Worm (Caenorhabditis elegans) whole organism, mixed stage, embryonic: ENCODE data around the gene nspc-4.
"Not testable (repeated sequence)": the region's sequence is repeated elsewhere in the genome, so short reads cannot be mapped to it uniquely, and the experiment has no call there.

Experiments
- bed-3 ChIP-seq: fragments of 200-800 bp; sonication (Bioruptor generic); optimal IDR thresholded peaks from 3 replicates; lab custom pipeline; 2018; ENCODE audit warnings: mild to moderate bottlenecking, missing genetic modification characterization, moderate library complexity, missing compliant biosample characterization
- blmp-1 ChIP-seq: fragments of 150-350 bp; optimal IDR thresholded peaks from 2 replicates; lab custom pipeline; 2014; ENCODE audit warnings: missing biosample characterization, missing genetic modification characterization
- ceh-43 ChIP-seq: fragments of 200-800 bp; sonication (Bioruptor generic); optimal IDR thresholded peaks from 2 replicates; lab custom pipeline; 2018; ENCODE audit warnings: mild to moderate bottlenecking, missing genetic modification characterization, moderate library complexity, missing compliant biosample characterization
- ceh-83 ChIP-seq: fragments of 200-800 bp; sonication (Bioruptor generic); optimal IDR thresholded peaks from 2 replicates; lab custom pipeline; 2018; ENCODE audit warnings: mild to moderate bottlenecking, missing genetic modification characterization, missing compliant biosample characterization
- ces-1 ChIP-seq: fragments of 150-350 bp; optimal IDR thresholded peaks from 2 replicates; lab custom pipeline; 2014; ENCODE audit warnings: missing biosample characterization, missing genetic modification reagents, missing genetic modification characterization
- cnd-1 ChIP-seq: fragments of 200-800 bp; sonication (Bioruptor generic); optimal IDR thresholded peaks from 2 replicates; lab custom pipeline; 2018; ENCODE audit warnings: mild to moderate bottlenecking, missing genetic modification characterization, missing compliant biosample characterization
- drap-1 ChIP-seq: fragments of 200-800 bp; sonication (Bioruptor generic); optimal IDR thresholded peaks from 3 replicates; lab custom pipeline; 2018; ENCODE audit warnings: mild to moderate bottlenecking, missing genetic modification characterization, missing compliant biosample characterization
- elt-1 ChIP-seq: sonication (generic microtip); optimal IDR thresholded peaks from 2 replicates; lab custom pipeline; 2017; ENCODE audit warnings: missing genetic modification characterization, mild to moderate bottlenecking, missing compliant biosample characterization, antibody characterized with exemption, moderate library complexity, borderline replicate concordance; ENCODE audit not compliant: insufficient read depth
- flh-1 ChIP-seq: fragments of 200-800 bp; sonication (Bioruptor generic); optimal IDR thresholded peaks from 2 replicates; lab custom pipeline; 2018; ENCODE audit warnings: mild to moderate bottlenecking, missing genetic modification characterization, moderate library complexity, missing compliant biosample characterization
- hlh-1 ChIP-seq: fragments of 150-350 bp; optimal IDR thresholded peaks from 2 replicates; lab custom pipeline; 2014; ENCODE audit warnings: missing biosample characterization, missing genetic modification reagents, missing genetic modification characterization
- lin-13 ChIP-seq: fragments of 150-350 bp; optimal IDR thresholded peaks from 2 replicates; lab custom pipeline; 2014; ENCODE audit warnings: missing biosample characterization, missing genetic modification characterization
- lin-32 ChIP-seq: fragments of 200-800 bp; sonication (Bioruptor generic); optimal IDR thresholded peaks from 2 replicates; lab custom pipeline; 2018; ENCODE audit warnings: mild to moderate bottlenecking, missing genetic modification characterization, missing compliant biosample characterization
- mab-5 ChIP-seq: fragments of 150-350 bp; optimal IDR thresholded peaks from 2 replicates; lab custom pipeline; 2014; ENCODE audit warnings: missing biosample characterization, missing genetic modification characterization
- mep-1 ChIP-seq: fragments of 150-350 bp; optimal IDR thresholded peaks from 2 replicates; lab custom pipeline; 2017; ENCODE audit warnings: missing biosample characterization, missing genetic modification reagents, missing genetic modification characterization, inconsistent platforms
- mls-2 ChIP-seq: sonication (generic microtip); optimal IDR thresholded peaks from 2 replicates; lab custom pipeline; 2016; ENCODE audit warnings: mild to moderate bottlenecking, missing genetic modification characterization, moderate library complexity, missing compliant biosample characterization
- nhr-12 ChIP-seq: fragments of 150-350 bp; optimal IDR thresholded peaks from 2 replicates; lab custom pipeline; 2014; ENCODE audit warnings: missing biosample characterization, missing genetic modification characterization
- nhr-2 ChIP-seq: fragments of 150-350 bp; optimal IDR thresholded peaks from 2 replicates; lab custom pipeline; 2014; ENCODE audit warnings: missing biosample characterization, missing genetic modification characterization
- nhr-28 ChIP-seq: fragments of 150-350 bp; optimal IDR thresholded peaks from 2 replicates; lab custom pipeline; 2014; ENCODE audit warnings: missing biosample characterization, missing genetic modification characterization
- nhr-76 ChIP-seq: sonication (generic microtip); optimal IDR thresholded peaks from 2 replicates; lab custom pipeline; 2017; ENCODE audit warnings: missing biosample characterization, missing genetic modification characterization
- pha-4 ChIP-seq: fragments of 150-350 bp; optimal IDR thresholded peaks from 2 replicates; lab custom pipeline; 2018; ENCODE audit warnings: missing biosample characterization, missing genetic modification reagents, missing genetic modification characterization
- sem-2 ChIP-seq: fragments of 200-800 bp; sonication (Bioruptor generic); optimal IDR thresholded peaks from 2 replicates; lab custom pipeline; 2018; ENCODE audit warnings: mild to moderate bottlenecking, missing genetic modification characterization, missing compliant biosample characterization
- snpc-4 ChIP-seq: fragments of 150-350 bp; optimal IDR thresholded peaks from 2 replicates; lab custom pipeline; 2014; ENCODE audit warnings: missing biosample characterization, missing genetic modification characterization
- sptf-1 ChIP-seq: sonication (generic microtip); optimal IDR thresholded peaks from 2 replicates; lab custom pipeline; 2017; ENCODE audit warnings: mild to moderate bottlenecking, missing genetic modification characterization, moderate library complexity, missing compliant biosample characterization
- tbx-8 ChIP-seq: fragments of 200-800 bp; sonication (Bioruptor generic); optimal IDR thresholded peaks from 2 replicates; lab custom pipeline; 2018; ENCODE audit warnings: mild to moderate bottlenecking, missing genetic modification characterization, moderate library complexity, missing compliant biosample characterization
- unc-120 ChIP-seq: sonication (generic microtip); optimal IDR thresholded peaks from 2 replicates; lab custom pipeline; 2017; ENCODE audit warnings: missing genetic modification characterization, missing compliant biosample characterization; ENCODE audit not compliant: poor library complexity, severe bottlenecking
- unc-39 ChIP-seq: fragments of 150-350 bp; optimal IDR thresholded peaks from 2 replicates; lab custom pipeline; 2014; ENCODE audit warnings: missing biosample characterization, missing genetic modification characterization
- unc-62 ChIP-seq: fragments of 150-350 bp; optimal IDR thresholded peaks from 2 replicates; lab custom pipeline; 2014; ENCODE audit warnings: missing biosample characterization, missing genetic modification reagents, missing genetic modification characterization
- zip-8 ChIP-seq: fragments of 150-350 bp; optimal IDR thresholded peaks from 2 replicates; lab custom pipeline; 2014; ENCODE audit warnings: missing biosample characterization, missing genetic modification characterization
- ztf-11 ChIP-seq: fragments of 150-350 bp; optimal IDR thresholded peaks from 2 replicates; lab custom pipeline; 2014; ENCODE audit warnings: missing biosample characterization, missing genetic modification characterization

Gene nspc-4

ce11 chrX:8536791-8537190 is 1.4 kb downstream of the nspc-4 start, which contains the start of gene nspc-3:
nspc-3 (plus strand) TSS chrX:8537091.
- TF ChIP-seq lin-13 (tag; lab: Kevin White, UChicago) (no peak), mep-1 (tag; lab: Kevin White, UChicago) (no peak), nhr-12 (tag; lab: Kevin White, UChicago) (no peak), unc-120 (no peak), mab-5 (tag; lab: Kevin White, UChicago) (no peak), flh-1 (GFP tag; lab: Kevin White, UChicago) (no peak), ztf-11 (tag; lab: Kevin White, UChicago) (no peak), hlh-1 (tag; lab: Kevin White, UChicago) (no peak), sem-2 (GFP tag; lab: Kevin White, UChicago) (no peak), elt-1 (tag; lab: Kevin White, UChicago) (no peak), pha-4 (tag; lab: Kevin White, UChicago) (no peak), mls-2 (no peak)

DNA sequence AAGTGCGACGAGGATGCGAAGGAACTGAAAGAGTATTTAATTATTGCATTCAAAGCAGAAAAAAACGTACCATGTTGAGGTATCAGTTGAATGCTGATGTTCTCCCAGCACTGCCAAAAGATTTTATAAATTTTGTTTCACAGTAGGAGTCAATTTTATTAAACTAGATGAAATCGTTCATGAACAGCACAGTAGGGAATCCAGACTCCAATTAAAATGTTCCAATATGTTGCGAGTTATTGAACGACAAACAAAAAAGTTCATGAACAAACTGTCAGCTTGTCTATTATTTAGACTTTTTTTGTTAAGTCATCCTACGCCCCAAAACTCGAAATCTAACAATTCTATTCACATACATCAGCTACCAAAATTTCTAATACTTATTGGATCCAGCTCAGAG is 3.2 kb downstream of the nspc-4 start, which contains the start of gene nspc-1:
Gene nspc-1 (minus strand): TSS at position 101 of the 400 bp plus-strand sequence.
- TF ChIP-seq unc-120, blmp-1, nhr-2: not testable (repeated sequence)
- TF ChIP-seq, all 35 proteins: peak for 0; not testable (repeated sequence) for 35

DNA sequence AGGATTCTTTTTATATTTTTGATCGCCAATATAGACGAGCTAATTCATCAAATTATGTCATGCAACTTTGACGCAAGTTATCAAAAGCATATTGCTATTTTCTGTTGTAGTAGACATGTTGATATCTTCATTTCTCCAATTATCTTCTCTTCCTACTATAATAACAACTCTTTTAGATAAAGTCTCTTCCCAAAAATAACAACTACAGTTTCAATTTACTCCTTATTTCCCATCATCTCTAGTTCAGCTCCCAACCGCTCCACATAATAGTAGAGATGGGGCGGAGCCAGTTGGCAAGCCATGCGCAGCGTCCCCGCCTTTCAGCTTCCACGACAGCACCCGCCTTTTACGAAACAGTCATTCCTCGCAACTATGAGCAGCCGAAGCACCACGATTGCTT is 10.2 kb downstream of the nspc-4 start, which contains the start of gene flp-5:
Gene flp-5 (plus strand): TSS at position 301 of the 400 bp plus-strand sequence.
- no peak for TF ChIP-seq ceh-83 (GFP tag; lab: Kevin White, UChicago)
- TF ChIP-seq lin-13 (tag; lab: Kevin White, UChicago): no peak
- no peak for TF ChIP-seq elt-1 (tag; lab: Kevin White, UChicago)
- no peak for TF ChIP-seq blmp-1
- TF ChIP-seq drap-1: no peak
- no peak for TF ChIP-seq tbx-8 (GFP tag; lab: Kevin White, UChicago)
- no peak for TF ChIP-seq unc-120
- no peak for TF ChIP-seq flh-1 (GFP tag; lab: Kevin White, UChicago)
- TF ChIP-seq mls-2: no peak
- TF ChIP-seq hlh-1 (tag; lab: Kevin White, UChicago): no peak
- TF ChIP-seq pha-4 (tag; lab: Kevin White, UChicago): no peak
- TF ChIP-seq nhr-28 (tag; lab: Kevin White, UChicago): no peak
- no peak for TF ChIP-seq nhr-76 (tag; lab: Kevin White, UChicago)
- no peak for TF ChIP-seq bed-3 (GFP tag; lab: Kevin White, UChicago)
- no peak for TF ChIP-seq lin-32
- no peak for TF ChIP-seq ceh-43 (GFP tag; lab: Kevin White, UChicago)

- no peak for TF ChIP-seq unc-62
- TF ChIP-seq unc-39 (tag; lab: Kevin White, UChicago): no peak
- no peak for TF ChIP-seq nhr-28 (tag; lab: Kevin White, UChicago)
- TF ChIP-seq lin-32: no peak
- TF ChIP-seq nhr-76 (tag; lab: Kevin White, UChicago): no peak
- no peak for TF ChIP-seq flh-1 (GFP tag; lab: Kevin White, UChicago)
- TF ChIP-seq lin-13 (tag; lab: Kevin White, UChicago): no peak
- TF ChIP-seq nhr-2: no peak
- TF ChIP-seq elt-1 (tag; lab: Kevin White, UChicago): no peak
- TF ChIP-seq sem-2 (GFP tag; lab: Kevin White, UChicago): no peak
- TF ChIP-seq nhr-12 (tag; lab: Kevin White, UChicago): no peak
- TF ChIP-seq drap-1: no peak
- no peak for TF ChIP-seq bed-3 (GFP tag; lab: Kevin White, UChicago)
- TF ChIP-seq sptf-1 (tag; lab: Kevin White, UChicago): no peak
- TF ChIP-seq ceh-83 (GFP tag; lab: Kevin White, UChicago): no peak
- no peak for TF ChIP-seq cnd-1 (tag; lab: Kevin White, UChicago)
- no peak for TF ChIP-seq mep-1 (tag; lab: Kevin White, UChicago)
- no peak for TF ChIP-seq snpc-4
- no peak for TF ChIP-seq ces-1 (GFP tag; lab: Kevin White, UChicago)
- TF ChIP-seq, all 35 proteins: peak for 0
Observed at ce11 chrX:8523000-8523399, 15.2 kb downstream of the nspc-4 start.

- TF ChIP-seq nhr-12 (tag; lab: Kevin White, UChicago): no peak
- no peak for TF ChIP-seq ceh-43 (GFP tag; lab: Kevin White, UChicago)
- TF ChIP-seq hlh-1 (tag; lab: Kevin White, UChicago): no peak
- no peak for TF ChIP-seq bed-3 (GFP tag; lab: Kevin White, UChicago)
- no peak for TF ChIP-seq unc-39 (tag; lab: Kevin White, UChicago)
- TF ChIP-seq zip-8 (tag; lab: Kevin White, UChicago): no peak
- no peak for TF ChIP-seq tbx-8 (GFP tag; lab: Kevin White, UChicago)
- TF ChIP-seq mls-2: no peak
Observed at ce11 chrX:8521614-8522013, 16.5 kb downstream of the nspc-4 start, which contains the start of gene C03G5.14. C03G5.14 (plus strand) TSS chrX:8521914.
